Worm (Caenorhabditis elegans) whole organism, young adult: ENCODE measurements around the gene T27E7.9.

Experiments
- ama-1 ChIP-seq, 3 experiments: fragments of 150-350 bp in 1 of 3; sonication (generic microtip) in 2 of 3; optimal IDR thresholded peaks; 2 replicates each; lab custom pipeline; 2014 to 2018; ENCODE audit warnings: missing biosample characterization in 2 of 3, missing genetic modification characterization in 2 of 3, missing genetic modification reagents in 2 of 3
- athp-1 ChIP-seq: sonication (generic microtip); optimal IDR thresholded peaks from 2 replicates; lab custom pipeline; 2017; ENCODE audit warnings: mild to moderate bottlenecking, missing genetic modification characterization, missing compliant biosample characterization
- attf-5 ChIP-seq: fragments of 200-800 bp; sonication (Bioruptor generic); optimal IDR thresholded peaks from 2 replicates; lab custom pipeline; 2018; ENCODE audit warnings: mild to moderate bottlenecking, missing genetic modification characterization, missing compliant biosample characterization
- lsy-27 ChIP-seq: sonication (generic microtip); optimal IDR thresholded peaks from 2 replicates; lab custom pipeline; 2017; ENCODE audit warnings: missing genetic modification characterization, mild to moderate bottlenecking, missing compliant biosample characterization, antibody characterized with exemption, missing genotype, borderline replicate concordance; ENCODE audit not compliant: insufficient read depth
- nfyb-1 ChIP-seq: fragments of 200-800 bp; sonication (Bioruptor generic); IDR thresholded peaks from 2 replicates; pipeline ENCODE4 v1.3.6; 2022; ENCODE audit warnings: missing genetic modification reagents, missing genetic modification characterization, missing compliant biosample characterization
- unc-62 ChIP-seq: fragments of 150-350 bp; optimal IDR thresholded peaks from 2 replicates; lab custom pipeline; 2014; ENCODE audit warnings: missing biosample characterization, missing genetic modification reagents, missing genetic modification characterization

ce11 chrIV:14506042-14506441 lies 43.2 kb downstream of the T27E7.9 start:
- no peak for TF ChIP-seq ama-1 (optimal IDR thresholded peaks at IDR 0.05; lab: Kevin White, UChicago)
- no peak for TF ChIP-seq ama-1 (GFP tag; optimal IDR thresholded peaks at IDR 0.05; lab: Kevin White, UChicago)
- no peak for TF ChIP-seq athp-1 (tag; lab: Kevin White, UChicago)
- no peak for TF ChIP-seq attf-5 (GFP tag; lab: Kevin White, UChicago)
- TF ChIP-seq unc-62 (GFP tag; lab: Kevin White, UChicago) = no peak
- TF ChIP-seq lsy-27 (tag; lab: Kevin White, UChicago) = no peak
- no peak for TF ChIP-seq nfyb-1 (GFP tag; lab: Robert Waterston, UW)
